Worm (Caenorhabditis elegans): Measurements from ENCODE around the gene him-8.

Gene him-8

ce11 chrIV:10561605-10562004 lies at the start of gene him-8:
Gene him-8 (plus strand): TSS chrIV:10561905.
- no peak for TF ChIP-seq ref-1 (GFP tag; conservative IDR thresholded peaks at IDR 0.05)
- TF ChIP-seq ztf-29 (GFP tag; IDR thresholded peaks at IDR 0.05): no peak
- TF ChIP-seq flt-1 (GFP tag; IDR thresholded peaks at IDR 0.05): no peak
- no peak for TF ChIP-seq tab-1 (GFP tag; IDR thresholded peaks at IDR 0.05)
- TF ChIP-seq med-1 (GFP tag; optimal IDR thresholded peaks at IDR 0.05; ENCODE audit: insufficient read depth): no peak
- TF ChIP-seq ztf-23 (GFP tag; IDR thresholded peaks at IDR 0.05): no peak
- TF ChIP-seq T22C8.4 (GFP tag; IDR thresholded peaks at IDR 0.05): no peak
- no peak for TF ChIP-seq cog-1 (tag; optimal IDR thresholded peaks at IDR 0.05)
- no peak for TF ChIP-seq klf-2 (GFP tag; conservative IDR thresholded peaks at IDR 0.05)

- TF ChIP-seq ztf-23 (GFP tag; IDR thresholded peaks at IDR 0.05) (no peak), klf-2 (GFP tag; conservative IDR thresholded peaks at IDR 0.05) (no peak), ztf-29 (GFP tag; IDR thresholded peaks at IDR 0.05) (no peak), T22C8.4 (GFP tag; IDR thresholded peaks at IDR 0.05) (no peak), cog-1 (tag; optimal IDR thresholded peaks at IDR 0.05) (no peak), tab-1 (GFP tag; IDR thresholded peaks at IDR 0.05) (no peak), flt-1 (GFP tag; IDR thresholded peaks at IDR 0.05) (no peak), med-1 (GFP tag; optimal IDR thresholded peaks at IDR 0.05; ENCODE audit: insufficient read depth) (no peak), ref-1 (GFP tag; conservative IDR thresholded peaks at IDR 0.05) (no peak)
These were observed 49.0 kb upstream of the him-8 start for ce11 chrIV:10512752-10513151.

- TF ChIP-seq ref-1 (GFP tag; conservative IDR thresholded peaks at IDR 0.05) (no peak), ztf-23 (GFP tag; IDR thresholded peaks at IDR 0.05) (no peak), tab-1 (GFP tag; IDR thresholded peaks at IDR 0.05) (no peak), ztf-29 (GFP tag; IDR thresholded peaks at IDR 0.05) (no peak), flt-1 (GFP tag; IDR thresholded peaks at IDR 0.05) (no peak), T22C8.4 (GFP tag; IDR thresholded peaks at IDR 0.05) (no peak), klf-2 (GFP tag; conservative IDR thresholded peaks at IDR 0.05) (no peak), cog-1 (tag; optimal IDR thresholded peaks at IDR 0.05) (no peak), med-1 (GFP tag; optimal IDR thresholded peaks at IDR 0.05; ENCODE audit: insufficient read depth) (no peak)
These were observed 48.4 kb upstream of the him-8 start for ce11 chrIV:10513266-10513665.

ce11 chrIV:10515128-10515527 lies 46.6 kb upstream of the him-8 start, which contains the start of gene C02F4.4:
Gene C02F4.4 (minus strand): TSS chrIV:10515228.
- TF ChIP-seq T22C8.4 (GFP tag; IDR thresholded peaks at IDR 0.05) (no peak), tab-1 (GFP tag; IDR thresholded peaks at IDR 0.05) (no peak), ztf-23 (GFP tag; IDR thresholded peaks at IDR 0.05) (no peak), ref-1 (GFP tag; conservative IDR thresholded peaks at IDR 0.05) (no peak), klf-2 (GFP tag; conservative IDR thresholded peaks at IDR 0.05) (no peak), ztf-29 (GFP tag; IDR thresholded peaks at IDR 0.05) (no peak), cog-1 (tag; optimal IDR thresholded peaks at IDR 0.05) (no peak), med-1 (GFP tag; optimal IDR thresholded peaks at IDR 0.05; ENCODE audit: insufficient read depth) (no peak), flt-1 (GFP tag; IDR thresholded peaks at IDR 0.05) (no peak)

ce11 chrIV:10518652-10519051 lies 43.1 kb upstream of the him-8 start:
- no peak for TF ChIP-seq tab-1 (GFP tag; IDR thresholded peaks at IDR 0.05)
- TF ChIP-seq ztf-29 (GFP tag; IDR thresholded peaks at IDR 0.05): no peak
- TF ChIP-seq ztf-23 (GFP tag; IDR thresholded peaks at IDR 0.05): no peak
- TF ChIP-seq med-1 (GFP tag; optimal IDR thresholded peaks at IDR 0.05; ENCODE audit: insufficient read depth): no peak
- no peak for TF ChIP-seq T22C8.4 (GFP tag; IDR thresholded peaks at IDR 0.05)
- no peak for TF ChIP-seq ref-1 (GFP tag; conservative IDR thresholded peaks at IDR 0.05)
- no peak for TF ChIP-seq flt-1 (GFP tag; IDR thresholded peaks at IDR 0.05)

- TF ChIP-seq cog-1 (tag; optimal IDR thresholded peaks at IDR 0.05): no peak
- TF ChIP-seq ztf-23 (GFP tag; IDR thresholded peaks at IDR 0.05): no peak
- TF ChIP-seq ref-1 (GFP tag; conservative IDR thresholded peaks at IDR 0.05): no peak
- TF ChIP-seq tab-1 (GFP tag; IDR thresholded peaks at IDR 0.05): no peak
- no peak for TF ChIP-seq T22C8.4 (GFP tag; IDR thresholded peaks at IDR 0.05)
- TF ChIP-seq med-1 (GFP tag; optimal IDR thresholded peaks at IDR 0.05; ENCODE audit: insufficient read depth): no peak
- TF ChIP-seq ztf-29 (GFP tag; IDR thresholded peaks at IDR 0.05): no peak
- no peak for TF ChIP-seq klf-2 (GFP tag; conservative IDR thresholded peaks at IDR 0.05)
- TF ChIP-seq flt-1 (GFP tag; IDR thresholded peaks at IDR 0.05): no peak
These were observed 40.6 kb upstream of the him-8 start, which contains the start of gene cal-4 for ce11 chrIV:10521106-10521505. Gene cal-4 (plus strand): TSS chrIV:10521406.

- TF ChIP-seq ztf-29 (GFP tag; IDR thresholded peaks at IDR 0.05): no peak
- no peak for TF ChIP-seq klf-2 (GFP tag; conservative IDR thresholded peaks at IDR 0.05)
- TF ChIP-seq tab-1 (GFP tag; IDR thresholded peaks at IDR 0.05): no peak
- no peak for TF ChIP-seq ztf-23 (GFP tag; IDR thresholded peaks at IDR 0.05)
- no peak for TF ChIP-seq flt-1 (GFP tag; IDR thresholded peaks at IDR 0.05)
- TF ChIP-seq ref-1 (GFP tag; conservative IDR thresholded peaks at IDR 0.05): no peak
- no peak for TF ChIP-seq T22C8.4 (GFP tag; IDR thresholded peaks at IDR 0.05)
- no peak for TF ChIP-seq cog-1 (tag; optimal IDR thresholded peaks at IDR 0.05)
- TF ChIP-seq med-1 (GFP tag; optimal IDR thresholded peaks at IDR 0.05; ENCODE audit: insufficient read depth): no peak
These were observed 37.4 kb upstream of the him-8 start, which contains the start of gene C02F4.5 for ce11 chrIV:10524095-10524829. Gene C02F4.5 (minus strand): TSS chrIV:10524145.

ce11 chrIV:10530648-10531047 lies 31.1 kb upstream of the him-8 start, which contains the start of gene T07G12.2:
Gene T07G12.2 (plus strand): TSS chrIV:10530709.
- no peak for TF ChIP-seq klf-2 (GFP tag; conservative IDR thresholded peaks at IDR 0.05)
- TF ChIP-seq ztf-23 (GFP tag; IDR thresholded peaks at IDR 0.05): no peak
- TF ChIP-seq cog-1 (tag; optimal IDR thresholded peaks at IDR 0.05): no peak
- no peak for TF ChIP-seq ztf-29 (GFP tag; IDR thresholded peaks at IDR 0.05)
- no peak for TF ChIP-seq flt-1 (GFP tag; IDR thresholded peaks at IDR 0.05)

ce11 chrIV:10533639-10534038 lies 28.1 kb upstream of the him-8 start, which contains the start of gene T07G12.3:
Gene T07G12.3 (plus strand): TSS chrIV:10533939.
- TF ChIP-seq med-1 (GFP tag; optimal IDR thresholded peaks at IDR 0.05; ENCODE audit: insufficient read depth) (no peak), T22C8.4 (GFP tag; IDR thresholded peaks at IDR 0.05) (no peak), tab-1 (GFP tag; IDR thresholded peaks at IDR 0.05) (no peak), cog-1 (tag; optimal IDR thresholded peaks at IDR 0.05) (no peak), flt-1 (GFP tag; IDR thresholded peaks at IDR 0.05) (no peak)

Measured in whole organism, midembryonic.